In genomic region chr3L:17008911-17009364, dm6 we compare ENCODE assay signal across 1 fruit fly cellular context.
A peak's percentile ranks its signal among the peaks of the same experiment; 100 is the strongest.
TF ChIP-seq lines count a peak whose summit lies in the region.

No protein-coding gene starts in this region.

TF ChIP-seq in whole organism, embryonic, 481 proteins besides CTCF, POLR2A, EP300 and RAD21 (continued from another document):
- TF ChIP-seq Dbx (GFP tag; IDR thresholded peaks at IDR 0.05; lab: Robert Waterston, UW) (0 out of 3 replicates have a peak, but pooled peaks have one; percentile 19), CoRest (tag; optimal IDR thresholded peaks at IDR 0.05; lab: Kevin White, UChicago) (no peak), al (GFP tag; IDR thresholded peaks at IDR 0.05; lab: Robert Waterston, UW) (peak; percentile 11; the same call in 1 of the 2 replicates), CG13894 (tag; optimal IDR thresholded peaks at IDR 0.05; lab: Kevin White, UChicago) (no peak), CG17328 (GFP tag; IDR thresholded peaks at IDR 0.05; lab: Robert Waterston, UW) (no peak), sug (tag; optimal IDR thresholded peaks at IDR 0.05; lab: Kevin White, UChicago) (peak; percentile 78), cas (GFP tag; IDR thresholded peaks at IDR 0.05; lab: Robert Waterston, UW) (no peak), mirr (GFP tag; optimal IDR thresholded peaks at IDR 0.05; lab: Kevin White, UChicago) (peak; percentile 48), ham (GFP tag; IDR thresholded peaks at IDR 0.05; lab: Robert Waterston, UW) (no peak), fd3F (GFP tag; optimal IDR thresholded peaks at IDR 0.05; lab: Kevin White, UChicago) (no peak), sob (GFP tag; IDR thresholded peaks at IDR 0.05; lab: Robert Waterston, UW) (peak; percentile 12; the same call in 1 of the 2 replicates), pros (GFP tag; optimal IDR thresholded peaks at IDR 0.05; lab: Kevin White, UChicago) (no peak), Optix (GFP tag; IDR thresholded peaks at IDR 0.05; lab: Robert Waterston, UW) (no peak), ftz-f1 (GFP tag; optimal IDR thresholded peaks at IDR 0.05; lab: Kevin White, UChicago) (no peak), Vsx1 (GFP tag; optimal IDR thresholded peaks at IDR 0.05; lab: Kevin White, UChicago) (peak; percentile 54), dmrt11E (tag; optimal IDR thresholded peaks at IDR 0.05; lab: Kevin White, UChicago) (no peak), emc (GFP tag; optimal IDR thresholded peaks at IDR 0.05; lab: Kevin White, UChicago) (no peak), Hmr (GFP tag; optimal IDR thresholded peaks at IDR 0.05; lab: Kevin White, UChicago) (peak; percentile 14), Sry-δ (GFP tag; optimal IDR thresholded peaks at IDR 0.05; lab: Kevin White, UChicago) (no peak), CG2199 (GFP tag; IDR thresholded peaks at IDR 0.05; lab: Robert Waterston, UW) (0 out of 3 replicates have a peak, but pooled peaks have one; percentile 54), CG11247 (GFP tag; IDR thresholded peaks at IDR 0.05; lab: Robert Waterston, UW) (0 out of 2 replicates have a peak, but pooled peaks have one; percentile 31), CG32532 (GFP tag; IDR thresholded peaks at IDR 0.05; lab: Robert Waterston, UW) (peak; percentile 55; the same call in 1 of the 2 replicates), ems (GFP tag; optimal IDR thresholded peaks at IDR 0.05; lab: Kevin White, UChicago) (no peak), slbo (GFP tag; IDR thresholded peaks at IDR 0.05; lab: Robert Waterston, UW) (0 out of 2 replicates have a peak, but pooled peaks have one; percentile 15), CG1233 (GFP tag; optimal IDR thresholded peaks at IDR 0.05; lab: Kevin White, UChicago) (no peak), chinmo (GFP tag; IDR thresholded peaks at IDR 0.05; lab: Robert Waterston, UW; ENCODE audit: partially characterized antibody) (0 out of 4 replicates have a peak, but pooled peaks have one; percentile 6), hth (optimal IDR thresholded peaks at IDR 0.05; lab: Kevin White, UChicago) (no peak), Hr39 (optimal IDR thresholded peaks at IDR 0.05; lab: Kevin White, UChicago) (no peak), sens (GFP tag; lab: Kevin White, UChicago) (peak; percentile 35), ro (GFP tag; IDR thresholded peaks at IDR 0.05; lab: Robert Waterston, UW) (no peak), chif (GFP tag; optimal IDR thresholded peaks at IDR 0.05; lab: Kevin White, UChicago) (no peak), CG10543 (GFP tag; optimal IDR thresholded peaks at IDR 0.05; lab: Kevin White, UChicago) (peak; percentile 25), CG17186 (GFP tag; optimal IDR thresholded peaks at IDR 0.05; lab: Kevin White, UChicago) (no peak), twi (tag; optimal IDR thresholded peaks at IDR 0.05; lab: Kevin White, UChicago) (no peak), disco-r (GFP tag; optimal IDR thresholded peaks at IDR 0.05; lab: Kevin White, UChicago) (no peak), CG14441 (GFP tag; IDR thresholded peaks at IDR 0.05; lab: Robert Waterston, UW) (peak; percentile 40; the same call in 1 of the 2 replicates), rib (GFP tag; IDR thresholded peaks at IDR 0.05; lab: Robert Waterston, UW) (peak; percentile 34; the same call in 1 of the 2 replicates), Med (GFP tag; lab: Kevin White, UChicago) (peak; percentile 72), seq (GFP tag; IDR thresholded peaks at IDR 0.05; lab: Robert Waterston, UW) (0 out of 2 replicates have a peak, but pooled peaks have one; percentile 14), CG9932 (GFP tag; IDR thresholded peaks at IDR 0.05; lab: Robert Waterston, UW) (peak; percentile 37; the same call in 1 of the 2 replicates)
